Fruit fly (Drosophila melanogaster) whole organism, embryonic: ENCODE measurements around the gene Glyat.

Experiments used
- Antp ChIP-seq: fragments of 200-800 bp; sonication (Bioruptor generic); optimal IDR thresholded peaks from 3 replicates; lab custom pipeline; 2016; ENCODE audit warnings: missing biosample characterization, missing genetic modification characterization
- CG10209 ChIP-seq: fragments of 200-800 bp; sonication (Bioruptor generic); optimal IDR thresholded peaks from 3 replicates; lab custom pipeline; 2017; ENCODE audit warnings: missing biosample characterization, mild to moderate bottlenecking, missing genetic modification characterization, missing genetic modification reagents
- CG10565 ChIP-seq: fragments of 200-800 bp; sonication (Bioruptor generic); optimal IDR thresholded peaks from 3 replicates; lab custom pipeline; 2016; ENCODE audit warnings: missing biosample characterization, mild to moderate bottlenecking, missing genetic modification characterization
- CG11085 ChIP-seq: fragments of 200-800 bp; sonication (Bioruptor generic); IDR thresholded peaks from 2 replicates; pipeline ENCODE4 v1.3.6; 2022; ENCODE audit warnings: missing biosample characterization, missing genetic modification characterization
- CG12659 ChIP-seq: fragments of 200-800 bp; sonication (Bioruptor generic); optimal IDR thresholded peaks from 3 replicates; lab custom pipeline; 2017; ENCODE audit warnings: mild to moderate bottlenecking, missing biosample characterization, missing genetic modification reagents, missing genetic modification characterization
- CG13296 ChIP-seq: fragments of 200-800 bp; sonication (Bioruptor generic); optimal IDR thresholded peaks from 3 replicates; lab custom pipeline; 2018; ENCODE audit warnings: missing biosample characterization, mild to moderate bottlenecking, missing genetic modification characterization
- CG17186 ChIP-seq: fragments of 200-800 bp; sonication (Bioruptor generic); optimal IDR thresholded peaks from 3 replicates; lab custom pipeline; 2017; ENCODE audit warnings: missing biosample characterization, missing genetic modification reagents, missing genetic modification characterization
- CG17829 ChIP-seq: fragments of 200-800 bp; optimal IDR thresholded peaks from 2 replicates; lab custom pipeline; 2019; ENCODE audit warnings: missing biosample characterization, mild to moderate bottlenecking, missing genetic modification characterization, moderate library complexity
- CG2889 ChIP-seq: fragments of 200-800 bp; sonication (Bioruptor generic); IDR thresholded peaks from 3 replicates; pipeline ENCODE4 v1.3.6; 2022; ENCODE audit warnings: missing biosample characterization, missing genetic modification characterization
- CG3163 ChIP-seq: fragments of 200-800 bp; sonication (Bioruptor generic); optimal IDR thresholded peaks from 3 replicates; lab custom pipeline; 2016; ENCODE audit warnings: missing biosample characterization, missing genetic modification characterization
- CG32532 ChIP-seq: fragments of 200-800 bp; sonication (Bioruptor generic); IDR thresholded peaks from 2 replicates; pipeline ENCODE4 v1.3.6; 2022; ENCODE audit warnings: missing biosample characterization, missing genetic modification characterization
- CG3407 ChIP-seq: fragments of 200-800 bp; sonication (Bioruptor generic); optimal IDR thresholded peaks from 2 replicates; lab custom pipeline; 2018; ENCODE audit warnings: missing biosample characterization, mild to moderate bottlenecking, missing genetic modification characterization
- CG34224 ChIP-seq: fragments of 200-800 bp; sonication (Bioruptor generic); IDR thresholded peaks from 3 replicates; pipeline ENCODE4 v1.3.6; 2022; ENCODE audit warnings: missing biosample characterization, missing genetic modification characterization; ENCODE audit not compliant: partially characterized antibody
- CG4328 ChIP-seq: fragments of 200-800 bp; sonication (Bioruptor generic); optimal IDR thresholded peaks from 3 replicates; lab custom pipeline; 2017; ENCODE audit warnings: missing biosample characterization, missing genetic modification reagents, missing genetic modification characterization
- CG4360 ChIP-seq: fragments of 200-800 bp; sonication (Bioruptor generic); IDR thresholded peaks from 2 replicates; pipeline ENCODE4 v1.3.6; 2022; ENCODE audit warnings: missing biosample characterization, missing genetic modification characterization
- CG4424 ChIP-seq: fragments of 200-800 bp; sonication (Bioruptor generic); optimal IDR thresholded peaks from 3 replicates; lab custom pipeline; 2016; ENCODE audit warnings: missing biosample characterization, missing genetic modification characterization
- CG5180 ChIP-seq: fragments of 200-800 bp; sonication (Bioruptor generic); optimal IDR thresholded peaks from 3 replicates; lab custom pipeline; 2017; ENCODE audit warnings: missing biosample characterization, missing genetic modification characterization, mild to moderate bottlenecking, moderate library complexity, missing genetic modification reagents
- Chrac-16 ChIP-seq: fragments of 200-800 bp; sonication (Bioruptor generic); optimal IDR thresholded peaks from 3 replicates; lab custom pipeline; 2016; ENCODE audit warnings: missing biosample characterization, missing genetic modification characterization
- Drgx ChIP-seq: fragments of 200-800 bp; sonication (Bioruptor generic); IDR thresholded peaks from 2 replicates; pipeline ENCODE4 v1.3.6; 2022; ENCODE audit warnings: missing biosample characterization, missing genetic modification characterization
- NC2β ChIP-seq: fragments of 200-800 bp; sonication (Bioruptor generic); optimal IDR thresholded peaks from 2 replicates; lab custom pipeline; 2016; ENCODE audit warnings: missing biosample characterization, missing genetic modification characterization
- Rfx ChIP-seq: fragments of 200-800 bp; sonication (Bioruptor generic); IDR thresholded peaks from 2 replicates; pipeline ENCODE4 v1.3.6; 2022; ENCODE audit warnings: missing biosample characterization, missing genetic modification characterization
- Rx ChIP-seq: fragments of 200-800 bp; sonication (Bioruptor generic); IDR thresholded peaks from 2 replicates; pipeline ENCODE4 v1.3.6; 2022; ENCODE audit warnings: missing biosample characterization, missing genetic modification characterization
- ab ChIP-seq: fragments of 200-800 bp; sonication (Bioruptor generic); optimal IDR thresholded peaks from 2 replicates; lab custom pipeline; 2016; ENCODE audit warnings: missing biosample characterization, missing genetic modification characterization
- ase ChIP-seq: fragments of 200-800 bp; sonication (Bioruptor generic); IDR thresholded peaks from 3 replicates; pipeline ENCODE4 v1.3.6; 2022; ENCODE audit warnings: missing biosample characterization, missing genetic modification characterization
- bigmax ChIP-seq: fragments of 200-800 bp; sonication (Bioruptor generic); optimal IDR thresholded peaks from 2 replicates; lab custom pipeline; 2018; ENCODE audit warnings: missing biosample characterization, mild to moderate bottlenecking, missing genetic modification characterization
- chinmo ChIP-seq: fragments of 200-800 bp; sonication (Bioruptor generic); IDR thresholded peaks from 4 replicates; pipeline ENCODE4 v1.3.6; 2022; ENCODE audit warnings: missing biosample characterization, missing genetic modification characterization; ENCODE audit not compliant: partially characterized antibody
- crol ChIP-seq: fragments of 200-800 bp; sonication (Bioruptor generic); IDR thresholded peaks from 2 replicates; pipeline ENCODE4 v1.3.6; 2022; ENCODE audit warnings: missing biosample characterization, missing genetic modification characterization
- da ChIP-seq: fragments of 200-800 bp; sonication (Bioruptor generic); optimal IDR thresholded peaks from 2 replicates; lab custom pipeline; 2016; ENCODE audit warnings: missing biosample characterization, missing genetic modification characterization
- esg ChIP-seq: fragments of 200-800 bp; sonication (Bioruptor generic); conservative IDR thresholded peaks from 2 replicates; pipeline ENCODE4 v1.3.6; 2022; ENCODE audit warnings: missing biosample characterization, missing genetic modification characterization
- eve ChIP-seq, 2 experiments: fragments of >200 bp; optimal IDR thresholded peaks; 2 replicates each; lab custom pipeline; 2017; ENCODE audit warnings: missing biosample characterization in 2 of 2, missing genetic modification characterization in 2 of 2
- ewg ChIP-seq: fragments of 200-800 bp; sonication (Bioruptor generic); optimal IDR thresholded peaks from 3 replicates; lab custom pipeline; 2017; ENCODE audit warnings: mild to moderate bottlenecking, missing biosample characterization, missing genetic modification reagents, missing genetic modification characterization
- fd3F ChIP-seq: fragments of 200-800 bp; sonication (Bioruptor generic); optimal IDR thresholded peaks from 2 replicates; lab custom pipeline; 2018; ENCODE audit warnings: missing biosample characterization, mild to moderate bottlenecking, missing genetic modification characterization, moderate library complexity
- gsb ChIP-seq: fragments of 200-800 bp; sonication (Bioruptor generic); IDR thresholded peaks from 2 replicates; pipeline ENCODE4 v1.3.6; 2022; ENCODE audit warnings: missing biosample characterization, missing genetic modification characterization
- jumu ChIP-seq: fragments of 200-800 bp; sonication (Bioruptor generic); optimal IDR thresholded peaks from 3 replicates; lab custom pipeline; 2016; ENCODE audit warnings: missing biosample characterization, missing genetic modification characterization
- odd ChIP-seq: fragments of 200-800 bp; sonication (Bioruptor generic); optimal IDR thresholded peaks from 2 replicates; lab custom pipeline; 2017; ENCODE audit warnings: missing biosample characterization, mild to moderate bottlenecking, missing genetic modification characterization
- otp ChIP-seq: fragments of 200-800 bp; sonication (Bioruptor generic); IDR thresholded peaks from 3 replicates; pipeline ENCODE4, ENCODE4 v1.3.6; 2022; ENCODE audit warnings: missing biosample characterization, missing genetic modification characterization
- pho ChIP-seq: fragments of 200-800 bp; sonication (Bioruptor generic); optimal IDR thresholded peaks from 2 replicates; lab custom pipeline; 2016; ENCODE audit warnings: missing biosample characterization, missing genetic modification characterization
- prd ChIP-seq, 3 experiments: fragments of >200 bp in 2 of 3; fragments of 200-800 bp in 1 of 3; sonication (Bioruptor generic) in 1 of 3; optimal IDR thresholded peaks in 2 of 3; IDR thresholded peaks in 1 of 3; 2 replicates in 2 of 3; 3 replicates in 1 of 3; pipeline versions ENCODE4 v1.3.6 to Lab custom; 2017 to 2022; ENCODE audit warnings: missing biosample characterization in 1 of 3, missing genetic modification characterization in 1 of 3
- sens ChIP-seq: fragments of 200-800 bp; sonication (Bioruptor generic); peaks from one replicate; lab custom pipeline; 2016; ENCODE audit warnings: missing biosample characterization, missing genetic modification characterization
- sim ChIP-seq: fragments of 200-800 bp; sonication (Bioruptor generic); IDR thresholded peaks from 2 replicates; pipeline ENCODE4 v1.3.6; 2022; ENCODE audit warnings: missing biosample characterization, missing genetic modification characterization
- sna ChIP-seq: fragments of 200-800 bp; sonication (Bioruptor generic); IDR thresholded peaks from 2 replicates; pipeline ENCODE4 v1.3.6; 2022; ENCODE audit warnings: missing biosample characterization, missing genetic modification characterization; ENCODE audit not compliant: partially characterized antibody
- sr ChIP-seq: fragments of 200-800 bp; sonication (Bioruptor generic); IDR thresholded peaks from 3 replicates; pipeline ENCODE4 v1.3.6; 2022; ENCODE audit warnings: missing biosample characterization, missing genetic modification characterization
- unc-4 ChIP-seq: fragments of 200-800 bp; sonication (Bioruptor generic); IDR thresholded peaks from 2 replicates; pipeline ENCODE4 v1.3.6; 2022; ENCODE audit warnings: missing biosample characterization, missing genetic modification characterization; ENCODE audit not compliant: partially characterized antibody
- vvl ChIP-seq: fragments of 200-800 bp; sonication (Bioruptor generic); IDR thresholded peaks from 2 replicates; pipeline ENCODE4 v1.3.6; 2022; ENCODE audit warnings: missing biosample characterization, missing genetic modification characterization
- zfh1 ChIP-seq: fragments of 200-800 bp; sonication (Bioruptor generic); IDR thresholded peaks from 3 replicates; pipeline ENCODE4 v1.3.6; 2022; ENCODE audit warnings: missing biosample characterization, missing genetic modification characterization

Glyat gene

DNA sequence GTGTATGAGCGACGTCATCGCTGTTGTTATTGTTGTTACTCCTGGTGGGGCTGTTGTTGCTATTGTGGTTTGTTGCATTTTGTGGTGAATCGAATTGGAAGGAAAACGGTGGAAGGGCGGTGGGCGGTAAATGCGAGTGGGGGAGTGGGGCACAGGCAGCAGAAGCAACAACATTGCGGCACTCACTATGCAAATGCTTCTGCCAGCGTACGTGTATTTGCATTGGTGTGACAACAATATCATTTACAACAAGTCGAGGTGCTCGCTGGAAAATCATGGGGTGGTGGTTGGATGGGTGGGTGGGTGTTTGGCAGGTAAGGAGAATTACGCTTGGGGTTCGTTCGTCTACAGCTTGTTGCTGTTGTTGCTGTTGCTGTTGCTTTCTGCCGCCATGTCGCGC lies 42.8 kb downstream of the Glyat start:
- TF ChIP-seq CG32532 (GFP tag; lab: Robert Waterston, UW), result peak; percentile 16; the same call in 1 of the 2 replicates
- TF ChIP-seq CG4360, result 0 out of 2 replicates have a peak, but pooled peaks have one; percentile 10
- no peak for TF ChIP-seq ab (GFP tag; lab: Kevin White, UChicago)
- no peak for TF ChIP-seq fd3F (GFP tag; lab: Kevin White, UChicago)
- TF ChIP-seq sr, result 0 out of 3 replicates have a peak, but pooled peaks have one; percentile 12
- TF ChIP-seq CG5180 (GFP tag; lab: Kevin White, UChicago), result peak; percentile 55
- TF ChIP-seq CG12659, result no peak
- TF ChIP-seq jumu (GFP tag; lab: Kevin White, UChicago), result no peak
- TF ChIP-seq vvl (GFP tag; lab: Robert Waterston, UW), result peak; percentile 22; the same call in 1 of the 2 replicates

- TF ChIP-seq odd (no peak), eve (GFP tag; optimal IDR thresholded peaks at IDR 0.05; lab: Kevin White, UChicago) (no peak), NC2β (GFP tag; lab: Kevin White, UChicago) (no peak), esg (no peak), bigmax (GFP tag; lab: Kevin White, UChicago) (no peak), da (GFP tag; lab: Kevin White, UChicago) (no peak), prd (optimal IDR thresholded peaks at IDR 0.05; lab: Kevin White, UChicago) (no peak), prd (GFP tag; IDR thresholded peaks at IDR 0.05; lab: Robert Waterston, UW) (0 out of 3 replicates have a peak, but pooled peaks have one; percentile 6), CG34224 (GFP tag; lab: Robert Waterston, UW) (no peak), ewg (GFP tag; lab: Kevin White, UChicago) (no peak), CG5180 (GFP tag; lab: Kevin White, UChicago) (no peak), crol (GFP tag; lab: Robert Waterston, UW) (peak; percentile 67; the same call in 1 of the 2 replicates), CG11085 (GFP tag; lab: Robert Waterston, UW) (no peak), zfh1 (no peak), pho (GFP tag; lab: Kevin White, UChicago) (no peak), sim (GFP tag; lab: Robert Waterston, UW) (no peak), CG17186 (GFP tag; lab: Kevin White, UChicago) (no peak), CG10565 (GFP tag; lab: Kevin White, UChicago) (no peak), chinmo (GFP tag; lab: Robert Waterston, UW) (0 out of 4 replicates have a peak, but pooled peaks have one; percentile 33), sna (GFP tag; lab: Robert Waterston, UW) (0 out of 2 replicates have a peak, but pooled peaks have one; percentile 35), sens (GFP tag; lab: Kevin White, UChicago) (peak; percentile 6), otp (GFP tag; lab: Robert Waterston, UW) (no peak), Antp (GFP tag; lab: Kevin White, UChicago) (no peak), Chrac-16 (no peak), CG4328 (GFP tag; lab: Kevin White, UChicago) (no peak), ase (GFP tag; lab: Robert Waterston, UW) (no peak), unc-4 (no peak), gsb (GFP tag; lab: Robert Waterston, UW) (no peak), Rfx (no peak), Rx (GFP tag; lab: Robert Waterston, UW) (no peak), CG4424 (GFP tag; lab: Kevin White, UChicago) (no peak), CG3407 (no peak), CG13296 (GFP tag; lab: Kevin White, UChicago) (no peak), Drgx (no peak), CG10209 (no peak), CG2889 (GFP tag; lab: Robert Waterston, UW) (no peak), CG3163 (no peak), CG17829 (tag; lab: Kevin White, UChicago) (no peak)
Measured at dm6 chr2L:7966866-7967549, 43.4 kb downstream of the Glyat start.
